Fruit fly (Drosophila melanogaster) whole organism, embryonic: ENCODE results near the gene CG6709.

ENCODE experiments used
- Aef1 ChIP-seq: fragments of 200-800 bp; sonication (Bioruptor generic); IDR thresholded peaks from 3 replicates; pipeline ENCODE4 v1.3.6; 2022; ENCODE audit warnings: missing biosample characterization, missing genetic modification characterization
- CG10462 ChIP-seq: fragments of 200-800 bp; sonication (Bioruptor generic); optimal IDR thresholded peaks from 2 replicates; lab custom pipeline; 2016; ENCODE audit warnings: missing biosample characterization, missing genetic modification characterization
- CG13123 ChIP-seq: fragments of 200-800 bp; sonication (Bioruptor generic); optimal IDR thresholded peaks from 2 replicates; lab custom pipeline; 2016; ENCODE audit warnings: missing biosample characterization, missing genetic modification characterization
- CG13296 ChIP-seq: fragments of 200-800 bp; sonication (Bioruptor generic); optimal IDR thresholded peaks from 3 replicates; lab custom pipeline; 2018; ENCODE audit warnings: missing biosample characterization, mild to moderate bottlenecking, missing genetic modification characterization
- CG13424 ChIP-seq: fragments of 200-800 bp; sonication (Bioruptor generic); optimal IDR thresholded peaks from 2 replicates; lab custom pipeline; 2019; ENCODE audit warnings: missing biosample characterization, mild to moderate bottlenecking, missing genetic modification characterization, moderate library complexity
- CG14050 ChIP-seq: fragments of 200-800 bp; sonication (Bioruptor generic); IDR thresholded peaks from 3 replicates; pipeline ENCODE4 v1.3.6; 2022; ENCODE audit warnings: missing biosample characterization, missing genetic modification characterization
- CG1529 ChIP-seq: fragments of 200-800 bp; sonication (Bioruptor generic); optimal IDR thresholded peaks from 3 replicates; lab custom pipeline; 2018; ENCODE audit warnings: missing biosample characterization, missing genetic modification characterization
- CG1603 ChIP-seq: fragments of 200-800 bp; sonication (Bioruptor generic); optimal IDR thresholded peaks from 2 replicates; lab custom pipeline; 2019; ENCODE audit warnings: missing biosample characterization, mild to moderate bottlenecking, missing genetic modification characterization, moderate library complexity
- CG33557 ChIP-seq: fragments of 200-800 bp; sonication (Bioruptor generic); optimal IDR thresholded peaks from 2 replicates; lab custom pipeline; 2019; ENCODE audit warnings: missing biosample characterization, mild to moderate bottlenecking, missing genetic modification characterization, moderate library complexity
- CG34224 ChIP-seq: fragments of 200-800 bp; sonication (Bioruptor generic); IDR thresholded peaks from 3 replicates; pipeline ENCODE4 v1.3.6; 2022; ENCODE audit warnings: missing biosample characterization, missing genetic modification characterization; ENCODE audit not compliant: partially characterized antibody
- CG3847 ChIP-seq: fragments of 200-800 bp; sonication (Bioruptor generic); IDR thresholded peaks from 2 replicates; pipeline ENCODE4 v1.3.6; 2022; ENCODE audit warnings: missing biosample characterization, missing genetic modification characterization
- CG42726 ChIP-seq: fragments of 200-800 bp; sonication (Bioruptor generic); IDR thresholded peaks from 2 replicates; pipeline ENCODE4 v1.3.6; 2022; ENCODE audit warnings: missing biosample characterization, missing genetic modification characterization; ENCODE audit not compliant: partially characterized antibody
- CG4424 ChIP-seq: fragments of 200-800 bp; sonication (Bioruptor generic); optimal IDR thresholded peaks from 3 replicates; lab custom pipeline; 2016; ENCODE audit warnings: missing biosample characterization, missing genetic modification characterization
- CG6689 ChIP-seq: fragments of 200-800 bp; sonication (Bioruptor generic); IDR thresholded peaks from 2 replicates; pipeline ENCODE4 v1.3.6; 2022; ENCODE audit warnings: missing biosample characterization, missing genetic modification characterization
- CG6791 ChIP-seq: fragments of 200-800 bp; sonication (Bioruptor generic); IDR thresholded peaks from 3 replicates; pipeline ENCODE4 v1.3.6; 2022; ENCODE audit warnings: missing biosample characterization, missing genetic modification characterization; ENCODE audit not compliant: partially characterized antibody
- CG9876 ChIP-seq: fragments of 200-800 bp; sonication (Bioruptor generic); optimal IDR thresholded peaks from 2 replicates; lab custom pipeline; 2016; ENCODE audit warnings: missing biosample characterization, missing genetic modification characterization
- Chrac-16 ChIP-seq: fragments of 200-800 bp; sonication (Bioruptor generic); optimal IDR thresholded peaks from 3 replicates; lab custom pipeline; 2016; ENCODE audit warnings: missing biosample characterization, missing genetic modification characterization
- Dip3 ChIP-seq: fragments of 200-800 bp; sonication (Bioruptor generic); optimal IDR thresholded peaks from 3 replicates; lab custom pipeline; 2016; ENCODE audit warnings: missing biosample characterization, missing genetic modification characterization
- E2f2 ChIP-seq: fragments of 200-800 bp; sonication (Bioruptor generic); IDR thresholded peaks from 2 replicates; pipeline ENCODE4 v1.3.6; 2022; ENCODE audit warnings: missing biosample characterization, missing genetic modification characterization
- Ets65A ChIP-seq: fragments of 200-800 bp; sonication (Bioruptor generic); peaks from one replicate; lab custom pipeline; 2016; ENCODE audit warnings: missing biosample characterization, missing genetic modification characterization
- Fer3 ChIP-seq: fragments of 200-800 bp; sonication (Bioruptor generic); optimal IDR thresholded peaks from 2 replicates; lab custom pipeline; 2018; ENCODE audit warnings: missing biosample characterization, mild to moderate bottlenecking, missing genetic modification characterization, moderate library complexity
- Hsf ChIP-seq: fragments of 200-800 bp; sonication (Bioruptor generic); optimal IDR thresholded peaks from 3 replicates; lab custom pipeline; 2016; ENCODE audit warnings: missing biosample characterization, missing genetic modification characterization
- MBD-R2 ChIP-seq: fragments of 200-800 bp; sonication (Bioruptor generic); IDR thresholded peaks from 2 replicates; pipeline ENCODE4 v1.3.6; 2022; ENCODE audit warnings: missing biosample characterization, missing genetic modification characterization
- Pdp1 ChIP-seq, 2 experiments: fragments of 200-800 bp; sonication (Bioruptor generic); optimal IDR thresholded peaks; 3 replicates each; lab custom pipeline; 2016; ENCODE audit warnings: missing biosample characterization in 2 of 2, missing genetic modification characterization in 2 of 2, mild to moderate bottlenecking in 1 of 2, moderate library complexity in 1 of 2
- Ptx1 ChIP-seq: fragments of 200-800 bp; sonication (Bioruptor generic); IDR thresholded peaks from 2 replicates; pipeline ENCODE4 v1.3.6; 2022; ENCODE audit warnings: missing biosample characterization, missing genetic modification characterization
- Sin3A ChIP-seq: fragments of >200 bp; optimal IDR thresholded peaks from 2 replicates; lab custom pipeline; 2018
- Sry-β ChIP-seq: fragments of 200-800 bp; sonication (Bioruptor generic); optimal IDR thresholded peaks from 2 replicates; lab custom pipeline; 2018; ENCODE audit warnings: missing biosample characterization, mild to moderate bottlenecking, missing genetic modification characterization, moderate library complexity
- YL-1 ChIP-seq: fragments of 200-800 bp; sonication (Bioruptor generic); optimal IDR thresholded peaks from 3 replicates; lab custom pipeline; 2017; ENCODE audit warnings: missing biosample characterization, mild to moderate bottlenecking, missing genetic modification characterization
- ara ChIP-seq: fragments of 200-800 bp; sonication (Bioruptor generic); IDR thresholded peaks from 2 replicates; pipeline ENCODE4 v1.3.6; 2022; ENCODE audit warnings: missing biosample characterization, missing genetic modification characterization
- dm ChIP-seq: fragments of 200-800 bp; sonication (Bioruptor generic); optimal IDR thresholded peaks from 3 replicates; lab custom pipeline; 2016; ENCODE audit warnings: missing biosample characterization, missing genetic modification characterization
- fd102C ChIP-seq: fragments of 200-800 bp; sonication (Bioruptor generic); optimal IDR thresholded peaks from 2 replicates; lab custom pipeline; 2018; ENCODE audit warnings: missing biosample characterization, mild to moderate bottlenecking, missing genetic modification characterization, moderate library complexity
- gce ChIP-seq: fragments of 200-800 bp; sonication (Bioruptor generic); IDR thresholded peaks from 3 replicates; pipeline ENCODE4 v1.3.6; 2022; ENCODE audit warnings: missing biosample characterization, missing genetic modification characterization
- grau ChIP-seq: fragments of 200-800 bp; optimal IDR thresholded peaks from 3 replicates; lab custom pipeline; 2019; ENCODE audit warnings: missing biosample characterization, mild to moderate bottlenecking, missing genetic modification characterization, moderate library complexity
- grn ChIP-seq: fragments of 200-800 bp; sonication (Bioruptor generic); optimal IDR thresholded peaks from 3 replicates; lab custom pipeline; 2017; ENCODE audit warnings: missing biosample characterization, missing genetic modification characterization
- hb ChIP-seq: fragments of 200-800 bp; sonication (Bioruptor generic); IDR thresholded peaks from 3 replicates; pipeline ENCODE4 v1.3.6; 2022; ENCODE audit warnings: missing biosample characterization, missing genetic modification characterization; ENCODE audit not compliant: partially characterized antibody
- ind ChIP-seq: fragments of 200-800 bp; sonication (Bioruptor generic); optimal IDR thresholded peaks from 3 replicates; lab custom pipeline; 2016; ENCODE audit warnings: missing biosample characterization, missing genetic modification characterization
- jumu ChIP-seq: fragments of 200-800 bp; sonication (Bioruptor generic); optimal IDR thresholded peaks from 3 replicates; lab custom pipeline; 2016; ENCODE audit warnings: missing biosample characterization, missing genetic modification characterization
- maf-S ChIP-seq: fragments of 200-800 bp; sonication (Bioruptor generic); optimal IDR thresholded peaks from 2 replicates; lab custom pipeline; 2016; ENCODE audit warnings: missing biosample characterization, missing genetic modification characterization
- mld ChIP-seq: fragments of 200-800 bp; sonication (Bioruptor generic); IDR thresholded peaks from 3 replicates; pipeline ENCODE4 v1.3.6; 2022; ENCODE audit warnings: missing biosample characterization, missing genetic modification characterization; ENCODE audit not compliant: partially characterized antibody
- nerfin-1 ChIP-seq: fragments of 200-800 bp; sonication (Bioruptor generic); optimal IDR thresholded peaks from 3 replicates; lab custom pipeline; 2019; ENCODE audit warnings: missing biosample characterization, mild to moderate bottlenecking, missing genetic modification characterization, moderate library complexity
- nmo ChIP-seq: fragments of 200-800 bp; sonication (Bioruptor generic); optimal IDR thresholded peaks from 2 replicates; lab custom pipeline; 2018; ENCODE audit warnings: missing biosample characterization, mild to moderate bottlenecking, missing genetic modification characterization, moderate library complexity
- peb ChIP-seq: fragments of 200-800 bp; sonication (Bioruptor generic); IDR thresholded peaks from 2 replicates; pipeline ENCODE4 v1.3.6; 2022; ENCODE audit warnings: missing biosample characterization, missing genetic modification characterization
- pho ChIP-seq: fragments of 200-800 bp; sonication (Bioruptor generic); optimal IDR thresholded peaks from 2 replicates; lab custom pipeline; 2016; ENCODE audit warnings: missing biosample characterization, missing genetic modification characterization
- pzg ChIP-seq: fragments of 200-800 bp; sonication (Bioruptor generic); optimal IDR thresholded peaks from 3 replicates; lab custom pipeline; 2018; ENCODE audit warnings: missing biosample characterization, mild to moderate bottlenecking, missing genetic modification characterization, moderate library complexity
- salm ChIP-seq: fragments of 200-800 bp; sonication (Bioruptor generic); optimal IDR thresholded peaks from 2 replicates; lab custom pipeline; 2018; ENCODE audit warnings: missing biosample characterization, mild to moderate bottlenecking, missing genetic modification characterization
- slbo ChIP-seq: fragments of 200-800 bp; sonication (Bioruptor generic); IDR thresholded peaks from 2 replicates; pipeline ENCODE4 v1.3.6; 2022; ENCODE audit warnings: missing biosample characterization, missing genetic modification characterization
- slou ChIP-seq: fragments of 200-800 bp; sonication (Bioruptor generic); optimal IDR thresholded peaks from 3 replicates; lab custom pipeline; 2016; ENCODE audit warnings: missing biosample characterization, missing genetic modification characterization
- slp2 ChIP-seq: fragments of 200-800 bp; sonication (Bioruptor generic); optimal IDR thresholded peaks from 2 replicates; lab custom pipeline; 2016; ENCODE audit warnings: missing biosample characterization, missing genetic modification characterization
- tup ChIP-seq: fragments of 200-800 bp; sonication (Bioruptor generic); optimal IDR thresholded peaks from 2 replicates; lab custom pipeline; 2016; ENCODE audit warnings: missing biosample characterization, mild to moderate bottlenecking, missing genetic modification characterization, moderate library complexity
- vnd ChIP-seq: fragments of 200-800 bp; sonication (Bioruptor generic); IDR thresholded peaks from 3 replicates; pipeline ENCODE4 v1.3.6; 2022; ENCODE audit warnings: missing biosample characterization, missing genetic modification characterization; ENCODE audit not compliant: partially characterized antibody
- wdn ChIP-seq: fragments of 200-800 bp; sonication (Bioruptor generic); IDR thresholded peaks from 2 replicates; pipeline ENCODE4 v1.3.6; 2022; ENCODE audit warnings: missing biosample characterization, missing genetic modification characterization

CG6709 gene

dm6 chr3L:9859624-9860023 is 34.9 kb downstream of the CG6709 start, which contains the start of gene CG10809 (continued):
- TF ChIP-seq CG34224 (GFP tag; lab: Robert Waterston, UW) = peak; percentile 92
- no peak for TF ChIP-seq tup
- TF ChIP-seq dm = peak; percentile 12
- TF ChIP-seq pzg (GFP tag; lab: Kevin White, UChicago) = peak; percentile 85
- no peak for TF ChIP-seq CG14050 (GFP tag; lab: Robert Waterston, UW)
- TF ChIP-seq gce (GFP tag; lab: Robert Waterston, UW) = no peak
- peak; percentile 15 for TF ChIP-seq jumu (GFP tag; lab: Kevin White, UChicago)
- TF ChIP-seq Aef1 (GFP tag; lab: Robert Waterston, UW) = peak; percentile 40; the same call in 2 of the 3 replicates
- peak; percentile 22; the same call in 1 of the 2 replicates for TF ChIP-seq CG3847 (GFP tag; lab: Robert Waterston, UW)
- TF ChIP-seq CG4424 = peak; percentile 45
- TF ChIP-seq MBD-R2 (GFP tag; lab: Robert Waterston, UW) = peak; percentile 76
- peak; percentile 68 for TF ChIP-seq CG1603 (tag; lab: Kevin White, UChicago)
- TF ChIP-seq maf-S (GFP tag; lab: Kevin White, UChicago) = no peak
- TF ChIP-seq slp2 (GFP tag; lab: Kevin White, UChicago) = peak; percentile 7
- no peak for TF ChIP-seq salm
- peak; percentile 11; the same call in 1 of the 2 replicates for TF ChIP-seq Ptx1
- peak; percentile 5 for TF ChIP-seq fd102C (GFP tag; lab: Kevin White, UChicago)
- TF ChIP-seq slou (GFP tag; lab: Kevin White, UChicago) = peak; percentile 8
- TF ChIP-seq Pdp1 (GFP tag; optimal IDR thresholded peaks at IDR 0.05; lab: Kevin White, UChicago) = peak in 1 of 2 experiments; percentile 33
- TF ChIP-seq CG1529 (GFP tag; lab: Kevin White, UChicago) = no peak
- TF ChIP-seq Chrac-16 (GFP tag; lab: Kevin White, UChicago) = peak; percentile 21
- peak; percentile 43 for TF ChIP-seq grau (tag; lab: Kevin White, UChicago)
- TF ChIP-seq mld (GFP tag; lab: Robert Waterston, UW) = peak; percentile 68
- no peak for TF ChIP-seq CG6689 (GFP tag; lab: Robert Waterston, UW)
- peak; percentile 81 for TF ChIP-seq hb (GFP tag; lab: Robert Waterston, UW)
- no peak for TF ChIP-seq CG10462 (GFP tag; lab: Kevin White, UChicago)
- peak; percentile 17 for TF ChIP-seq CG33557 (GFP tag; lab: Kevin White, UChicago)
- no peak for TF ChIP-seq Hsf (GFP tag; lab: Kevin White, UChicago)
- peak; percentile 88 for TF ChIP-seq YL-1
- peak; percentile 63 for TF ChIP-seq nerfin-1
- peak; percentile 52; the same call in 1 of the 2 replicates for TF ChIP-seq slbo (GFP tag; lab: Robert Waterston, UW)
- peak; percentile 18 for TF ChIP-seq Sry-β (GFP tag; lab: Kevin White, UChicago)
- TF ChIP-seq Dip3 = peak; percentile 8
- peak; percentile 16 for TF ChIP-seq CG13424 (tag; lab: Kevin White, UChicago)
- TF ChIP-seq Ets65A (GFP tag; lab: Kevin White, UChicago) = peak; percentile 91
- peak; percentile 33 for TF ChIP-seq CG9876 (GFP tag; lab: Kevin White, UChicago)
- TF ChIP-seq vnd = peak; percentile 92
- no peak for TF ChIP-seq peb
- peak; percentile 75 for TF ChIP-seq nmo (GFP tag; lab: Kevin White, UChicago)
- peak; percentile 15 for TF ChIP-seq ind (GFP tag; lab: Kevin White, UChicago)
- TF ChIP-seq grn (GFP tag; lab: Kevin White, UChicago) = peak; percentile 82
- peak; percentile 39 for TF ChIP-seq CG13296 (GFP tag; lab: Kevin White, UChicago)
- TF ChIP-seq E2f2 (GFP tag; lab: Robert Waterston, UW) = peak; percentile 59
- TF ChIP-seq wdn (GFP tag; lab: Robert Waterston, UW) = no peak
- TF ChIP-seq CG13123 (GFP tag; lab: Kevin White, UChicago) = peak; percentile 25
- TF ChIP-seq pho (GFP tag; lab: Kevin White, UChicago) = peak; percentile 20
- TF ChIP-seq Sin3A (lab: Kevin White, UChicago) = peak; percentile 94
- peak; percentile 93 for TF ChIP-seq CG6791 (GFP tag; lab: Robert Waterston, UW)
- peak; percentile 78 for TF ChIP-seq CG42726 (GFP tag; lab: Robert Waterston, UW)
- peak; percentile 33 for TF ChIP-seq Fer3
- TF ChIP-seq ara (GFP tag; lab: Robert Waterston, UW) = no peak
